Fruit fly (Drosophila melanogaster) whole organism, prepupa: ENCODE data around the gene Chrac-14.

ENCODE experiments used
- CG16779 ChIP-seq: fragments of 200-800 bp; sonication (Bioruptor generic); optimal IDR thresholded peaks from 3 replicates; lab custom pipeline; 2017; ENCODE audit warnings: missing biosample characterization, mild to moderate bottlenecking, missing genetic modification characterization
- CG6163 ChIP-seq: fragments of 200-800 bp; sonication (Bioruptor generic); IDR thresholded peaks from 3 replicates; pipeline ENCODE4 v1.3.6; 2022; ENCODE audit warnings: missing biosample characterization, missing genetic modification characterization
- CG6808 ChIP-seq: fragments of 200-800 bp; sonication (Bioruptor generic); optimal IDR thresholded peaks from 3 replicates; lab custom pipeline; 2017; ENCODE audit warnings: missing biosample characterization, missing genetic modification characterization, mild to moderate bottlenecking, moderate library complexity, missing genetic modification reagents
- CG9139 ChIP-seq: fragments of 200-800 bp; sonication (Bioruptor generic); optimal IDR thresholded peaks from 3 replicates; lab custom pipeline; 2017; ENCODE audit warnings: missing biosample characterization, mild to moderate bottlenecking, missing genetic modification characterization
- Gug ChIP-seq: fragments of 200-800 bp; sonication (Bioruptor generic); IDR thresholded peaks from 2 replicates; pipeline ENCODE4 v1.3.6; 2022; ENCODE audit warnings: missing biosample characterization, missing genetic modification characterization
- Hr38 ChIP-seq: sonication (Bioruptor generic); optimal IDR thresholded peaks from 2 replicates; lab custom pipeline; 2016; ENCODE audit warnings: missing biosample characterization, missing genetic modification characterization
- Lpt ChIP-seq: fragments of 200-800 bp; sonication (Bioruptor generic); optimal IDR thresholded peaks from 3 replicates; lab custom pipeline; 2016; ENCODE audit warnings: missing biosample characterization, missing genetic modification characterization
- Sox14 ChIP-seq: fragments of 200-800 bp; sonication (Bioruptor generic); optimal IDR thresholded peaks from 3 replicates; lab custom pipeline; 2016; ENCODE audit warnings: missing biosample characterization, missing genetic modification characterization
- acj6 ChIP-seq: fragments of 200-800 bp; sonication (Bioruptor generic); optimal IDR thresholded peaks from 3 replicates; lab custom pipeline; 2016; ENCODE audit warnings: missing biosample characterization, missing genetic modification characterization
- cyc ChIP-seq: fragments of 200-800 bp; sonication (Bioruptor generic); optimal IDR thresholded peaks from 3 replicates; lab custom pipeline; 2016; ENCODE audit warnings: missing biosample characterization, missing genetic modification characterization
- pdm3 ChIP-seq: fragments of 200-800 bp; sonication (Bioruptor generic); optimal IDR thresholded peaks from 3 replicates; lab custom pipeline; 2016; ENCODE audit warnings: missing biosample characterization, missing genetic modification characterization
- svp ChIP-seq: fragments of 200-800 bp; sonication (Bioruptor generic); peaks from one replicate; lab custom pipeline; 2016; ENCODE audit warnings: missing biosample characterization, missing genetic modification characterization
- topi ChIP-seq: fragments of 200-800 bp; sonication (Bioruptor generic); optimal IDR thresholded peaks from 3 replicates; lab custom pipeline; 2016; ENCODE audit warnings: missing biosample characterization, missing genetic modification characterization

DNA sequence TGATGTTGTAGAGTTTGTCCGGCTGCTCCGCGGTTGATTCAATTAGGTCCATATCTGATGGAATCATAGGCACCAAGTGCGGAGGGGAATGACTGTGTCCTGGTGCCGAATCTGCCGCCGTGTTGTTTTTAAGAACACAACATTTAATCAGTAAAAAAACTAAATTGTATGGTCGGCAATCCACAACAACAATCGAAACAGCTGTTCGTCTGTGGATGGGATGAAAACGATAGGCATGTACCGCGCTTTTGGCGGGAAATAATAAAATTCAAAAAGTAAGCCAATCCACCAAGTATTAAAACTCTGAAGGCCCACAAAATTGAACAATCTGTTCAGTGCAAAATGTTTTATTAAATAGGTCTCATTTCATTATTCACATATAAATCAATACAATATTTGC lies 12.2 kb downstream of the Chrac-14 start, which contains the start of gene Aasdh:
- TF ChIP-seq Hr38 (GFP tag; lab: Kevin White, UChicago) (no peak), cyc (GFP tag; lab: Kevin White, UChicago) (no peak), CG6163 (GFP tag; lab: Robert Waterston, UW) (no peak), CG6808 (GFP tag; lab: Kevin White, UChicago) (no peak), topi (GFP tag; lab: Kevin White, UChicago) (no peak), CG16779 (tag; lab: Kevin White, UChicago) (no peak), pdm3 (GFP tag; lab: Kevin White, UChicago) (no peak), acj6 (no peak), Sox14 (GFP tag; lab: Kevin White, UChicago) (no peak), Lpt (GFP tag; lab: Kevin White, UChicago) (no peak), Gug (GFP tag; lab: Robert Waterston, UW) (no peak), svp (no peak), CG9139 (GFP tag; lab: Kevin White, UChicago) (no peak)
